Fruit fly (Drosophila melanogaster) whole organism, embryonic: ENCODE measurements around the gene CG17121.
A peak's percentile ranks its signal among the peaks of the same experiment; 100 is the strongest.

Experiments
- Abd-B ChIP-seq: fragments of 200-800 bp; sonication (Bioruptor generic); optimal IDR thresholded peaks from 2 replicates; lab custom pipeline; 2018; ENCODE audit warnings: missing biosample characterization, mild to moderate bottlenecking, missing genetic modification characterization, moderate library complexity
- Asciz ChIP-seq: fragments of 200-800 bp; sonication (Bioruptor generic); optimal IDR thresholded peaks from 2 replicates; lab custom pipeline; 2017; ENCODE audit warnings: missing biosample characterization, mild to moderate bottlenecking, missing genetic modification characterization, missing genetic modification reagents
- CG10147 ChIP-seq: fragments of 200-800 bp; sonication (Bioruptor generic); optimal IDR thresholded peaks from 2 replicates; lab custom pipeline; 2019; ENCODE audit warnings: missing biosample characterization, mild to moderate bottlenecking, missing genetic modification characterization, moderate library complexity
- CG10979 ChIP-seq: fragments of 200-800 bp; sonication (Bioruptor generic); optimal IDR thresholded peaks from 2 replicates; lab custom pipeline; 2018; ENCODE audit warnings: missing biosample characterization, mild to moderate bottlenecking, missing genetic modification characterization, moderate library complexity
- CG11247 ChIP-seq: fragments of 200-800 bp; sonication (Bioruptor generic); IDR thresholded peaks from 2 replicates; pipeline ENCODE4 v1.3.6; 2022; ENCODE audit warnings: missing biosample characterization, missing genetic modification characterization
- CG11560 ChIP-seq: fragments of 200-800 bp; sonication (Bioruptor generic); IDR thresholded peaks from 3 replicates; pipeline ENCODE4 v1.3.6; 2022; ENCODE audit warnings: missing biosample characterization, missing genetic modification characterization
- CG12769 ChIP-seq: fragments of 200-800 bp; sonication (Bioruptor generic); optimal IDR thresholded peaks from 2 replicates; lab custom pipeline; 2019; ENCODE audit warnings: missing biosample characterization, mild to moderate bottlenecking, missing genetic modification characterization, moderate library complexity
- CG13296 ChIP-seq: fragments of 200-800 bp; sonication (Bioruptor generic); optimal IDR thresholded peaks from 3 replicates; lab custom pipeline; 2018; ENCODE audit warnings: missing biosample characterization, mild to moderate bottlenecking, missing genetic modification characterization
- CG14014 ChIP-seq: fragments of 200-800 bp; sonication (Bioruptor generic); IDR thresholded peaks from 2 replicates; pipeline ENCODE4 v1.3.6; 2022; ENCODE audit warnings: missing biosample characterization, missing genetic modification characterization
- CG15479 ChIP-seq: fragments of 200-800 bp; sonication (Bioruptor generic); optimal IDR thresholded peaks from 3 replicates; lab custom pipeline; 2019; ENCODE audit warnings: missing biosample characterization, mild to moderate bottlenecking, missing genetic modification characterization, moderate library complexity
- CG17328 ChIP-seq: fragments of 200-800 bp; sonication (Bioruptor generic); IDR thresholded peaks from 2 replicates; pipeline ENCODE4 v1.3.6; 2022; ENCODE audit warnings: missing biosample characterization, missing genetic modification characterization
- CG1832 ChIP-seq: fragments of 200-800 bp; sonication (Bioruptor generic); optimal IDR thresholded peaks from 2 replicates; lab custom pipeline; 2017; ENCODE audit warnings: missing biosample characterization, mild to moderate bottlenecking, missing genetic modification characterization, inconsistent platforms
- CG2202 ChIP-seq: fragments of 200-800 bp; sonication (Bioruptor generic); optimal IDR thresholded peaks from 2 replicates; lab custom pipeline; 2018; ENCODE audit warnings: missing biosample characterization, mild to moderate bottlenecking, missing genetic modification characterization
- CG30431 ChIP-seq: fragments of 200-800 bp; sonication (Bioruptor generic); optimal IDR thresholded peaks from 2 replicates; lab custom pipeline; 2017; ENCODE audit warnings: missing biosample characterization, missing genetic modification characterization
- CG5245 ChIP-seq: fragments of 200-800 bp; sonication (Bioruptor generic); optimal IDR thresholded peaks from 3 replicates; lab custom pipeline; 2016; ENCODE audit warnings: missing biosample characterization, missing genetic modification characterization
- CG5953 ChIP-seq: fragments of 200-800 bp; sonication (Bioruptor generic); IDR thresholded peaks from 2 replicates; pipeline ENCODE4 v1.3.6; 2022; ENCODE audit warnings: missing biosample characterization, missing genetic modification characterization
- CG6654 ChIP-seq: fragments of 200-800 bp; sonication (Bioruptor generic); optimal IDR thresholded peaks from 2 replicates; lab custom pipeline; 2017; ENCODE audit warnings: missing biosample characterization, mild to moderate bottlenecking, missing genetic modification characterization
- CG6791 ChIP-seq: fragments of 200-800 bp; sonication (Bioruptor generic); IDR thresholded peaks from 3 replicates; pipeline ENCODE4 v1.3.6; 2022; ENCODE audit warnings: missing biosample characterization, missing genetic modification characterization; ENCODE audit not compliant: partially characterized antibody
- CG7372 ChIP-seq: fragments of 200-800 bp; sonication (Bioruptor generic); IDR thresholded peaks from 2 replicates; pipeline ENCODE4 v1.3.6; 2022; ENCODE audit warnings: missing biosample characterization, missing genetic modification characterization
- CG7839 ChIP-seq: fragments of 200-800 bp; sonication (Bioruptor generic); optimal IDR thresholded peaks from 3 replicates; lab custom pipeline; 2018; ENCODE audit warnings: missing biosample characterization, mild to moderate bottlenecking, missing genetic modification characterization, moderate library complexity
- CG7963 ChIP-seq: fragments of 200-800 bp; sonication (Bioruptor generic); IDR thresholded peaks from 3 replicates; pipeline ENCODE4 v1.3.6; 2022; ENCODE audit warnings: missing biosample characterization, missing genetic modification characterization; ENCODE audit not compliant: partially characterized antibody
- CG7987 ChIP-seq: fragments of 200-800 bp; sonication (Bioruptor generic); optimal IDR thresholded peaks from 2 replicates; lab custom pipeline; 2018; ENCODE audit warnings: missing biosample characterization, mild to moderate bottlenecking, missing genetic modification characterization, moderate library complexity
- CG8089 ChIP-seq: fragments of 200-800 bp; sonication (Bioruptor generic); optimal IDR thresholded peaks from 3 replicates; lab custom pipeline; 2016; ENCODE audit warnings: missing biosample characterization, missing genetic modification characterization
- Dbx ChIP-seq: fragments of 200-800 bp; sonication (Bioruptor generic); IDR thresholded peaks from 3 replicates; pipeline ENCODE4 v1.3.6; 2022; ENCODE audit warnings: missing biosample characterization, missing genetic modification characterization
- Dp ChIP-seq: fragments of 200-800 bp; sonication (Bioruptor generic); optimal IDR thresholded peaks from 2 replicates; lab custom pipeline; 2018; ENCODE audit warnings: missing biosample characterization, mild to moderate bottlenecking, missing genetic modification characterization, moderate library complexity
- Ets97D ChIP-seq: fragments of 200-800 bp; sonication (Bioruptor generic); optimal IDR thresholded peaks from 3 replicates; lab custom pipeline; 2016; ENCODE audit warnings: missing biosample characterization, missing genetic modification characterization
- Gsc ChIP-seq: fragments of 200-800 bp; sonication (Bioruptor generic); IDR thresholded peaks from 2 replicates; pipeline ENCODE4 v1.3.6; 2022; ENCODE audit warnings: missing biosample characterization, missing genetic modification characterization
- HLH4C ChIP-seq: fragments of 200-800 bp; sonication (Bioruptor generic); IDR thresholded peaks from 3 replicates; pipeline ENCODE4 v1.3.6; 2022; ENCODE audit warnings: missing biosample characterization, missing genetic modification characterization; ENCODE audit not compliant: partially characterized antibody
- HmgZ ChIP-seq: fragments of 200-800 bp; sonication (Bioruptor generic); optimal IDR thresholded peaks from 2 replicates; lab custom pipeline; 2018; ENCODE audit warnings: missing biosample characterization, mild to moderate bottlenecking, missing genetic modification characterization
- Hr3 ChIP-seq: fragments of 200-800 bp; sonication (Bioruptor generic); optimal IDR thresholded peaks from 3 replicates; lab custom pipeline; 2016; ENCODE audit warnings: missing biosample characterization, missing genetic modification characterization
- Hr39 ChIP-seq: fragments of >200 bp; optimal IDR thresholded peaks from 2 replicates; lab custom pipeline; 2017
- Med ChIP-seq: fragments of 200-800 bp; sonication (Bioruptor generic); peaks from one replicate; lab custom pipeline; 2016; ENCODE audit warnings: missing biosample characterization, missing genetic modification characterization, mild to moderate bottlenecking, inconsistent platforms, moderate library complexity
- NC2α ChIP-seq: fragments of 200-800 bp; sonication (Bioruptor generic); optimal IDR thresholded peaks from 2 replicates; lab custom pipeline; 2016; ENCODE audit warnings: missing biosample characterization, missing genetic modification characterization
- NC2β ChIP-seq: fragments of 200-800 bp; sonication (Bioruptor generic); optimal IDR thresholded peaks from 2 replicates; lab custom pipeline; 2016; ENCODE audit warnings: missing biosample characterization, missing genetic modification characterization
- NfI ChIP-seq: fragments of 200-800 bp; sonication (Bioruptor generic); optimal IDR thresholded peaks from 3 replicates; lab custom pipeline; 2018; ENCODE audit warnings: missing biosample characterization, mild to moderate bottlenecking, missing genetic modification characterization, moderate library complexity
- Oaz ChIP-seq: fragments of 200-800 bp; sonication (Bioruptor generic); IDR thresholded peaks from 2 replicates; pipeline ENCODE4 v1.3.6; 2022; ENCODE audit warnings: missing biosample characterization, missing genetic modification characterization
- Tbp ChIP-seq: fragments of >200 bp; optimal IDR thresholded peaks from 2 replicates; lab custom pipeline; 2018; ENCODE audit warnings: missing biosample characterization, missing genetic modification characterization
- chif ChIP-seq, 2 experiments: fragments of 200-800 bp; sonication (Bioruptor generic); optimal IDR thresholded peaks; 3 replicates each; lab custom pipeline; 2016; ENCODE audit warnings: missing biosample characterization in 2 of 2, missing genetic modification characterization in 2 of 2
- chinmo ChIP-seq: fragments of 200-800 bp; sonication (Bioruptor generic); IDR thresholded peaks from 4 replicates; pipeline ENCODE4 v1.3.6; 2022; ENCODE audit warnings: missing biosample characterization, missing genetic modification characterization; ENCODE audit not compliant: partially characterized antibody
- crc ChIP-seq: fragments of 200-800 bp; sonication (Bioruptor generic); optimal IDR thresholded peaks from 2 replicates; lab custom pipeline; 2016; ENCODE audit warnings: missing biosample characterization, missing genetic modification characterization
- dmrt99B ChIP-seq: fragments of 200-800 bp; sonication (Bioruptor generic); optimal IDR thresholded peaks from 2 replicates; lab custom pipeline; 2018; ENCODE audit warnings: missing biosample characterization, mild to moderate bottlenecking, missing genetic modification characterization, moderate library complexity
- emc ChIP-seq: fragments of 200-800 bp; sonication (Bioruptor generic); optimal IDR thresholded peaks from 2 replicates; lab custom pipeline; 2016; ENCODE audit warnings: missing biosample characterization, missing genetic modification characterization
- fd102C ChIP-seq: fragments of 200-800 bp; sonication (Bioruptor generic); optimal IDR thresholded peaks from 2 replicates; lab custom pipeline; 2018; ENCODE audit warnings: missing biosample characterization, mild to moderate bottlenecking, missing genetic modification characterization, moderate library complexity
- gsb-n ChIP-seq: fragments of 200-800 bp; sonication (Bioruptor generic); optimal IDR thresholded peaks from 3 replicates; lab custom pipeline; 2018; ENCODE audit warnings: missing biosample characterization, mild to moderate bottlenecking, missing genetic modification characterization
- hth ChIP-seq: fragments of >200 bp; optimal IDR thresholded peaks from 2 replicates; lab custom pipeline; 2017; ENCODE audit warnings: inconsistent platforms
- kay ChIP-seq: fragments of 200-800 bp; sonication (Bioruptor generic); optimal IDR thresholded peaks from 2 replicates; lab custom pipeline; 2016; ENCODE audit warnings: missing biosample characterization, missing genetic modification characterization
- kni ChIP-seq: fragments of 200-800 bp; sonication (Bioruptor generic); optimal IDR thresholded peaks from 3 replicates; lab custom pipeline; 2017; ENCODE audit warnings: mild to moderate bottlenecking, missing biosample characterization, missing genetic modification reagents, missing genetic modification characterization
- lab ChIP-seq: fragments of 200-800 bp; sonication (Bioruptor generic); optimal IDR thresholded peaks from 3 replicates; lab custom pipeline; 2017; ENCODE audit warnings: missing biosample characterization, missing genetic modification characterization, mild to moderate bottlenecking, moderate library complexity, missing genetic modification reagents
- lola ChIP-seq, 3 experiments: fragments of >200 bp in 2 of 3; fragments of 200-800 bp in 1 of 3; sonication (Bioruptor generic) in 1 of 3; optimal IDR thresholded peaks; 2 replicates each; lab custom pipeline; 2017 to 2019; ENCODE audit warnings: missing biosample characterization in 3 of 3, missing genetic modification characterization in 3 of 3, mild to moderate bottlenecking in 1 of 3, moderate library complexity in 1 of 3
- nerfin-2 ChIP-seq: fragments of 200-800 bp; sonication (Bioruptor generic); IDR thresholded peaks from 2 replicates; pipeline ENCODE4 v1.3.6; 2022; ENCODE audit warnings: missing biosample characterization, missing genetic modification characterization; ENCODE audit not compliant: partially characterized antibody
- slp2 ChIP-seq: fragments of 200-800 bp; sonication (Bioruptor generic); optimal IDR thresholded peaks from 2 replicates; lab custom pipeline; 2016; ENCODE audit warnings: missing biosample characterization, missing genetic modification characterization
- yki ChIP-seq: fragments of >200 bp; optimal IDR thresholded peaks from 3 replicates; lab custom pipeline; 2018

Gene CG17121

dm6 chr3R:23004161-23004560 is 43.9 kb downstream of the CG17121 start (continued):
- TF ChIP-seq lola (GFP tag; optimal IDR thresholded peaks at IDR 0.05; lab: Kevin White, UChicago) (no peak), CG17328 (GFP tag; lab: Robert Waterston, UW) (no peak), Asciz (GFP tag; lab: Kevin White, UChicago) (no peak), NfI (GFP tag; lab: Kevin White, UChicago) (peak; percentile 25), CG6654 (GFP tag; lab: Kevin White, UChicago) (no peak), lab (no peak), CG11247 (GFP tag; lab: Robert Waterston, UW) (no peak), CG13296 (no peak), CG7372 (GFP tag; lab: Robert Waterston, UW) (no peak), CG14014 (GFP tag; lab: Robert Waterston, UW) (no peak), crc (GFP tag; lab: Kevin White, UChicago) (no peak), Dp (no peak), HLH4C (GFP tag; lab: Robert Waterston, UW) (no peak), fd102C (GFP tag; lab: Kevin White, UChicago) (no peak), HmgZ (tag; lab: Kevin White, UChicago) (no peak), CG6791 (no peak), gsb-n (tag; lab: Kevin White, UChicago) (no peak), CG5245 (GFP tag; lab: Kevin White, UChicago) (no peak), nerfin-2 (GFP tag; lab: Robert Waterston, UW) (no peak), Hr3 (no peak), Abd-B (GFP tag; lab: Kevin White, UChicago) (no peak), CG10979 (tag; lab: Kevin White, UChicago) (no peak), Ets97D (GFP tag; lab: Kevin White, UChicago) (peak; percentile 69), CG7987 (GFP tag; lab: Kevin White, UChicago) (no peak), emc (GFP tag; lab: Kevin White, UChicago) (no peak), CG5953 (0 out of 2 replicates have a peak, but pooled peaks have one; percentile 5), Med (GFP tag; lab: Kevin White, UChicago) (peak; percentile 59), CG12769 (tag; lab: Kevin White, UChicago) (peak; percentile 11), CG10147 (GFP tag; lab: Kevin White, UChicago) (no peak), Hr39 (lab: Kevin White, UChicago) (no peak), CG7963 (GFP tag; lab: Robert Waterston, UW) (no peak), Gsc (GFP tag; lab: Robert Waterston, UW) (no peak), CG30431 (GFP tag; lab: Kevin White, UChicago) (no peak), chif (GFP tag; optimal IDR thresholded peaks at IDR 0.05; lab: Kevin White, UChicago) (no peak), chinmo (GFP tag; lab: Robert Waterston, UW) (no peak), CG2202 (tag; lab: Kevin White, UChicago) (no peak), CG11560 (tag; lab: Robert Waterston, UW) (no peak), hth (lab: Kevin White, UChicago) (no peak), CG1832 (GFP tag; lab: Kevin White, UChicago) (no peak), yki (lab: Kevin White, UChicago) (no peak), kni (GFP tag; lab: Kevin White, UChicago) (no peak), Tbp (GFP tag; lab: Kevin White, UChicago) (no peak), NC2α (GFP tag; lab: Kevin White, UChicago) (no peak), CG7839 (tag; lab: Kevin White, UChicago) (no peak), CG8089 (GFP tag; lab: Kevin White, UChicago) (no peak), Dbx (GFP tag; lab: Robert Waterston, UW) (no peak), CG15479 (GFP tag; lab: Kevin White, UChicago) (no peak), dmrt99B (tag; lab: Kevin White, UChicago) (no peak), slp2 (GFP tag; lab: Kevin White, UChicago) (no peak), kay (GFP tag; lab: Kevin White, UChicago) (no peak), NC2β (GFP tag; lab: Kevin White, UChicago) (no peak), Oaz (GFP tag; lab: Robert Waterston, UW) (no peak)
